Fruit fly (Drosophila melanogaster): ENCODE measurements around the gene CG15564.

Gene CG15564

DNA sequence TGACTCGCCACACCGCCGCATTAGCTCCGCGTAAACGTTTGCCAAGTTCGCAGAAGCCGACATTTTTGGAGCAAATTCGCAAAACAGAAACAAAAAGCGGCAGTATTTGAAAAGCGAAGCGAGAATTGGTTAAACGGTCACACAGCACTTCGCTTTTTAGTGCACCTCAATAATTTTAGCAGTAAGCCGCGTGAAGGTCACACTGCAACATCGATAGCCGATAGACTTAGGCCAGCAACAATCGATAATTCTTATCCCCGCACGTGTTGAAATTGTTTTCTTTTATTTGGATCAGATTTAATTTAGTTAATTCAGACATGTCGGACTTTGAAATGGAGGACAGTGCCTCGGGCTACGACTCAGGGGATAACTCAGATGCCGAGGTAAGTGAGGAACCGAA is 21.9 kb downstream of the CG15564 start, which contains the start of the genes Zwilch and CG1542 (continued):
- TF ChIP-seq gcm2 (GFP tag; optimal IDR thresholded peaks at IDR 0.05) (no peak), gt (GFP tag; IDR thresholded peaks at IDR 0.05) (no peak), Ptx1 (GFP tag; IDR thresholded peaks at IDR 0.05) (no peak), ci (GFP tag; IDR thresholded peaks at IDR 0.05) (0 out of 3 replicates have a peak, but pooled peaks have one; percentile 58), CG14667 (GFP tag; IDR thresholded peaks at IDR 0.05) (no peak), pan (optimal IDR thresholded peaks at IDR 0.05) (no peak), pan (GFP tag; optimal IDR thresholded peaks at IDR 0.05 in 1 of 2, IDR thresholded peaks at IDR 0.05 in 1 of 2) (no peak), Meics (GFP tag; optimal IDR thresholded peaks at IDR 0.05) (no peak), emc (GFP tag; optimal IDR thresholded peaks at IDR 0.05) (no peak), corto (GFP tag; optimal IDR thresholded peaks at IDR 0.05) (no peak), pho (GFP tag; optimal IDR thresholded peaks at IDR 0.05) (no peak), CG5245 (GFP tag; optimal IDR thresholded peaks at IDR 0.05) (no peak), Abd-B (GFP tag; optimal IDR thresholded peaks at IDR 0.05) (peak; percentile 45), CG3847 (GFP tag; IDR thresholded peaks at IDR 0.05) (no peak), Spps (tag; optimal IDR thresholded peaks at IDR 0.05) (no peak), Mad (GFP tag; optimal IDR thresholded peaks at IDR 0.05) (no peak), CG18764 (GFP tag; optimal IDR thresholded peaks at IDR 0.05) (no peak), NC2α (GFP tag; optimal IDR thresholded peaks at IDR 0.05) (no peak), gem (tag; optimal IDR thresholded peaks at IDR 0.05) (no peak), Oaz (GFP tag; IDR thresholded peaks at IDR 0.05) (no peak), btn (GFP tag; optimal IDR thresholded peaks at IDR 0.05) (no peak), Gug (GFP tag; IDR thresholded peaks at IDR 0.05) (no peak), Nf-YB (GFP tag; optimal IDR thresholded peaks at IDR 0.05) (no peak), CG3281 (GFP tag; optimal IDR thresholded peaks at IDR 0.05) (no peak), croc (GFP tag; conservative IDR thresholded peaks at IDR 0.05) (no peak), CG2120 (GFP tag; optimal IDR thresholded peaks at IDR 0.05) (no peak), CG13775 (GFP tag; optimal IDR thresholded peaks at IDR 0.05) (no peak), salm (tag; optimal IDR thresholded peaks at IDR 0.05) (no peak), cg (GFP tag; optimal IDR thresholded peaks at IDR 0.05) (no peak), CG8290 (GFP tag; optimal IDR thresholded peaks at IDR 0.05) (no peak), CG8290 (tag; optimal IDR thresholded peaks at IDR 0.05) (no peak), CG1792 (GFP tag; optimal IDR thresholded peaks at IDR 0.05) (no peak), Mrtf (GFP tag; IDR thresholded peaks at IDR 0.05) (no peak), CG5953 (GFP tag; IDR thresholded peaks at IDR 0.05) (no peak), Rfx (GFP tag; IDR thresholded peaks at IDR 0.05) (0 out of 2 replicates have a peak, but pooled peaks have one; percentile 33), CG2202 (tag; optimal IDR thresholded peaks at IDR 0.05) (no peak), HLH4C (GFP tag; IDR thresholded peaks at IDR 0.05; ENCODE audit: partially characterized antibody) (peak; percentile 81), Max (GFP tag; optimal IDR thresholded peaks at IDR 0.05) (peak; percentile 78), Vsx1 (GFP tag; optimal IDR thresholded peaks at IDR 0.05) (no peak), Sin3A (optimal IDR thresholded peaks at IDR 0.05) (peak; percentile 58), trem (tag; optimal IDR thresholded peaks at IDR 0.05) (peak; percentile 78), CG8388 (GFP tag; optimal IDR thresholded peaks at IDR 0.05) (no peak), hb (GFP tag; IDR thresholded peaks at IDR 0.05; ENCODE audit: partially characterized antibody) (peak; percentile 75; the same call in 2 of the 3 replicates), ttk (GFP tag; IDR thresholded peaks at IDR 0.05) (no peak), CG8478 (optimal IDR thresholded peaks at IDR 0.05) (no peak), br (optimal IDR thresholded peaks at IDR 0.05) (no peak), Hand (GFP tag; optimal IDR thresholded peaks at IDR 0.05) (no peak), CG11398 (GFP tag; optimal IDR thresholded peaks at IDR 0.05) (no peak), vnd (GFP tag; IDR thresholded peaks at IDR 0.05; ENCODE audit: partially characterized antibody) (peak; percentile 60; the same call in 2 of the 3 replicates), org-1 (GFP tag; optimal IDR thresholded peaks at IDR 0.05) (no peak), CG13624 (GFP tag; optimal IDR thresholded peaks at IDR 0.05) (no peak), CG12659 (GFP tag; optimal IDR thresholded peaks at IDR 0.05) (peak; percentile 62), CG4404 (GFP tag; IDR thresholded peaks at IDR 0.05) (no peak), Mes4 (GFP tag; optimal IDR thresholded peaks at IDR 0.05) (no peak)

Data from whole organism, embryonic.